Worm (Caenorhabditis elegans): ENCODE measurements around the gene K09D9.3.

DNA sequence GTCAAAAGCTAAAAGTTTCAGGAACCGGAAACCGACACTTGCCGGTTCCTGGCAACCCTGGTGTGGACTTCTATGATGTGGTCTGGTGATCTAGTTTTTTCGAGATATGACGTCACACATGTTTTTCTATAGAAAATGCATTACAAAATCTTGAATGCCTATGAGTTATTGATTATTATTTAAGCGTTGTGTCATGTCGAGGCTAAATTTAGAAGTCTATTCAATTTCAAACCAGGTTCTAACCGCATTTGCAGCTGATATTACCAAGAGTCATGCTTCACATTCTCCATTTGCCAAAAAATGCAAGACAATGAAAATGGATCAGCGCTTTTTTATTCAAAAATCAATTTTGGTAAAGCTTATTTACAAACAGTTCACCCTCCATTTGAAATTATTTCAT lies at the start of gene K09D9.3:
- TF ChIP-seq unc-62 (GFP tag; optimal IDR thresholded peaks at IDR 0.05 in 1 of 2) (no peak), unc-62 (tag; optimal IDR thresholded peaks at IDR 0.05) (no peak), nhr-237 (tag; optimal IDR thresholded peaks at IDR 0.05) (no peak), lin-39 (tag; optimal IDR thresholded peaks at IDR 0.05) (no peak)
